Fruit fly (Drosophila melanogaster) S2 (cell line): ENCODE data around the gene Rpp30.

ENCODE experiments used
- CG8478 ChIP-seq: fragments of >200 bp; optimal IDR thresholded peaks from 2 replicates; lab custom pipeline; 2018
- CTCF ChIP-seq, 2 experiments: fragments of >200 bp; optimal IDR thresholded peaks; 2 replicates each; lab custom pipeline; 2018

- TF ChIP-seq CG8478 (lab: Kevin White, UChicago) (no peak), CTCF (optimal IDR thresholded peaks at IDR 0.05; lab: Kevin White, UChicago) (peak in 1 of 2 experiments; percentile 35)
Observed at dm6 chr2L:283071-283482, 30.9 kb upstream of the Rpp30 start, which contains the start of gene CG11601.
